Fruit fly (Drosophila melanogaster) whole organism, embryonic: ENCODE results near the gene Sec22.

ENCODE experiments used
- CG10366 ChIP-seq: fragments of 200-800 bp; sonication (Bioruptor generic); IDR thresholded peaks from 2 replicates; pipeline ENCODE4 v1.3.6; 2022; ENCODE audit warnings: missing biosample characterization, missing genetic modification characterization
- CG12104 ChIP-seq: fragments of 200-800 bp; sonication (Bioruptor generic); optimal IDR thresholded peaks from 3 replicates; lab custom pipeline; 2016; ENCODE audit warnings: missing biosample characterization, missing genetic modification characterization
- CG13624 ChIP-seq: fragments of 200-800 bp; sonication (Bioruptor generic); optimal IDR thresholded peaks from 2 replicates; lab custom pipeline; 2016; ENCODE audit warnings: missing biosample characterization, missing genetic modification characterization
- CG16779 ChIP-seq: fragments of 200-800 bp; sonication (Bioruptor generic); IDR thresholded peaks from 2 replicates; pipeline ENCODE4 v1.3.6; 2022; ENCODE audit warnings: missing biosample characterization, missing genetic modification characterization
- CG17802 ChIP-seq: fragments of 200-800 bp; sonication (Bioruptor generic); optimal IDR thresholded peaks from 2 replicates; lab custom pipeline; 2018; ENCODE audit warnings: missing biosample characterization, mild to moderate bottlenecking, missing genetic modification characterization, moderate library complexity
- CG30403 ChIP-seq: fragments of 200-800 bp; sonication (Bioruptor generic); optimal IDR thresholded peaks from 3 replicates; lab custom pipeline; 2016; ENCODE audit warnings: missing biosample characterization, missing genetic modification characterization
- CG4328 ChIP-seq: fragments of 200-800 bp; sonication (Bioruptor generic); optimal IDR thresholded peaks from 3 replicates; lab custom pipeline; 2017; ENCODE audit warnings: missing biosample characterization, missing genetic modification reagents, missing genetic modification characterization
- CG7372 ChIP-seq: fragments of 200-800 bp; sonication (Bioruptor generic); IDR thresholded peaks from 2 replicates; pipeline ENCODE4 v1.3.6; 2022; ENCODE audit warnings: missing biosample characterization, missing genetic modification characterization
- H15 ChIP-seq: fragments of 200-800 bp; sonication (Bioruptor generic); IDR thresholded peaks from 3 replicates; pipeline ENCODE4 v1.3.6; 2022; ENCODE audit warnings: missing biosample characterization, missing genetic modification characterization
- Hr39 ChIP-seq: fragments of >200 bp; optimal IDR thresholded peaks from 2 replicates; lab custom pipeline; 2017
- Med ChIP-seq: fragments of 200-800 bp; sonication (Bioruptor generic); peaks from one replicate; lab custom pipeline; 2016; ENCODE audit warnings: missing biosample characterization, missing genetic modification characterization, mild to moderate bottlenecking, inconsistent platforms, moderate library complexity
- emc ChIP-seq: fragments of 200-800 bp; sonication (Bioruptor generic); optimal IDR thresholded peaks from 2 replicates; lab custom pipeline; 2016; ENCODE audit warnings: missing biosample characterization, missing genetic modification characterization
- pan ChIP-seq, 4 experiments: fragments of >200 bp in 3 of 4; fragments of 200-800 bp in 1 of 4; sonication (Bioruptor generic) in 1 of 4; optimal IDR thresholded peaks in 3 of 4; IDR thresholded peaks in 1 of 4; 2 replicates each; pipeline versions ENCODE4 v1.3.6 to Lab custom; 2017 to 2022; ENCODE audit warnings: missing biosample characterization in 2 of 4, missing genetic modification characterization in 2 of 4, mixed read lengths in 1 of 4
- pb ChIP-seq: fragments of 200-800 bp; sonication (Bioruptor generic); optimal IDR thresholded peaks from 3 replicates; lab custom pipeline; 2016; ENCODE audit warnings: missing biosample characterization, missing genetic modification characterization

dm6 chrX:824961-825360, 19.1 kb downstream of the Sec22 start:
- TF ChIP-seq CG13624 (no peak), H15 (GFP tag; lab: Robert Waterston, UW) (no peak), CG17802 (tag; lab: Kevin White, UChicago) (no peak), CG7372 (GFP tag; lab: Robert Waterston, UW) (no peak), Med (GFP tag; lab: Kevin White, UChicago) (no peak), CG12104 (GFP tag; lab: Kevin White, UChicago) (no peak), CG16779 (no peak), pb (GFP tag; lab: Kevin White, UChicago) (no peak), emc (GFP tag; lab: Kevin White, UChicago) (no peak), Hr39 (lab: Kevin White, UChicago) (no peak), CG10366 (no peak), CG4328 (GFP tag; lab: Kevin White, UChicago) (no peak), CG30403 (GFP tag; lab: Kevin White, UChicago) (no peak), pan (optimal IDR thresholded peaks at IDR 0.05; lab: Kevin White, UChicago) (no peak), pan (GFP tag; optimal IDR thresholded peaks at IDR 0.05 in 1 of 2, IDR thresholded peaks at IDR 0.05 in 1 of 2) (no peak)
